Worm (Caenorhabditis elegans): ENCODE data around the gene ivns-1.
A peak's percentile ranks its signal among the peaks of the same experiment; 100 is the strongest.

Gene ivns-1

DNA sequence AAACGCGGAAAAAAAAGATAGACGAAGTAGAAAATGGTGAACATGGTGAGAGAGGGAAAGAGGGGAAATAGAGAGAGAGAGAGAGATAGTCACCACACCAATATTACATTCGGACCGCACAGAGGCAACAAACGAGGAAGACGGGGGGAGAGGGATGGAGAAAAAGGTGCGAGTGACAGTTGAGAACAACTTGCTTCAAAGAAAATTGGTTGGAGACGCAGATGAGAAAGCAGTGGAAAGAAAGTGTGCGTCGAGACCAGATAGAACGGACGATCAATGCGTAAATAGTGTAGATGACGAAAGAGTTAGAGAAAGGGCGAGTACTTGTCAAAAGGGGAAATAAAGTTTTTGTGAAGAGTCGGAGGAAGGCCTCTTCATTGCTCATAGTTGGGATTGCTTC is 36.2 kb upstream of the ivns-1 start (continued):
- TF ChIP-seq F37B4.10 (GFP tag; IDR thresholded peaks at IDR 0.05) (no peak), C06A6.2 (GFP tag; conservative IDR thresholded peaks at IDR 0.05) (no peak), ceh-27 (GFP tag; optimal IDR thresholded peaks at IDR 0.05) (peak; percentile 71), hrde-1 (tag; optimal IDR thresholded peaks at IDR 0.05; ENCODE audit: borderline replicate concordance) (no peak), lin-35 (GFP tag; optimal IDR thresholded peaks at IDR 0.05) (no peak), madf-3 (GFP tag; IDR thresholded peaks at IDR 0.05) (no peak), let-607 (tag; optimal IDR thresholded peaks at IDR 0.05) (no peak), attf-5 (GFP tag; optimal IDR thresholded peaks at IDR 0.05) (peak; percentile 41), nhr-179 (tag; optimal IDR thresholded peaks at IDR 0.05) (no peak), tbp1 (GFP tag; optimal IDR thresholded peaks at IDR 0.05) (peak; percentile 48), lin-54 (GFP tag; optimal IDR thresholded peaks at IDR 0.05) (peak; percentile 43), lir-1 (GFP tag; conservative IDR thresholded peaks at IDR 0.05) (no peak), lin-26 (GFP tag; IDR thresholded peaks at IDR 0.05) (no peak), unc-62 (GFP tag; optimal IDR thresholded peaks at IDR 0.05) (no peak), ztf-22 (GFP tag; optimal IDR thresholded peaks at IDR 0.05) (no peak), snpc-1.1 (tag; optimal IDR thresholded peaks at IDR 0.05; ENCODE audit: insufficient read depth) (no peak), ZK185.1 (tag; optimal IDR thresholded peaks at IDR 0.05; ENCODE audit: poor library complexity, severe bottlenecking) (peak; percentile 20), aptf-3 (GFP tag; IDR thresholded peaks at IDR 0.05) (no peak), mel-28 (tag; optimal IDR thresholded peaks at IDR 0.05; ENCODE audit: borderline replicate concordance) (no peak), F49E8.2 (tag; optimal IDR thresholded peaks at IDR 0.05; ENCODE audit: insufficient read depth) (no peak), rcor-1 (GFP tag; IDR thresholded peaks at IDR 0.05) (peak; percentile 39; the same call in 1 of the 2 replicates), ekl-4 (GFP tag; IDR thresholded peaks at IDR 0.05) (peak; percentile 47; the same call in 1 of the 2 replicates), B0261.1 (tag; optimal IDR thresholded peaks at IDR 0.05) (no peak), hmg-1.2 (GFP tag; IDR thresholded peaks at IDR 0.05) (peak; percentile 85; the same call in 1 of the 2 replicates), bed-1 (GFP tag; IDR thresholded peaks at IDR 0.05) (no peak), aptf-2 (GFP tag; conservative IDR thresholded peaks at IDR 0.05) (no peak), nhr-80 (tag; optimal IDR thresholded peaks at IDR 0.05) (peak; percentile 57), ceh-100 (GFP tag; IDR thresholded peaks at IDR 0.05) (0 out of 2 replicates have a peak, but pooled peaks have one; percentile 17), ceh-40 (GFP tag; IDR thresholded peaks at IDR 0.05) (no peak), nfya-2 (GFP tag; IDR thresholded peaks at IDR 0.05) (no peak), lin-40 (tag; optimal IDR thresholded peaks at IDR 0.05) (peak; percentile 85), nhr-27 (tag; optimal IDR thresholded peaks at IDR 0.05) (no peak), ets-4 (GFP tag; optimal IDR thresholded peaks at IDR 0.05) (no peak), F22D6.2 (tag; optimal IDR thresholded peaks at IDR 0.05) (peak; percentile 7), attf-6 (GFP tag; IDR thresholded peaks at IDR 0.05) (no peak), ztf-25 (GFP tag; IDR thresholded peaks at IDR 0.05) (no peak), unc-130 (GFP tag; optimal IDR thresholded peaks at IDR 0.05) (no peak), hlh-26 (GFP tag; conservative IDR thresholded peaks at IDR 0.05) (no peak), him-1 (tag; optimal IDR thresholded peaks at IDR 0.05) (no peak), Y56A3A.18 (GFP tag; IDR thresholded peaks at IDR 0.05) (0 out of 2 replicates have a peak, but pooled peaks have one; percentile 36), snpc-3.4 (tag; optimal IDR thresholded peaks at IDR 0.05) (no peak), rec-8 (tag; optimal IDR thresholded peaks at IDR 0.05) (no peak), tlf-1 (GFP tag; optimal IDR thresholded peaks at IDR 0.05) (no peak), attf-3 (GFP tag; conservative IDR thresholded peaks at IDR 0.05) (no peak), xnd-1 (tag; optimal IDR thresholded peaks at IDR 0.05) (no peak), B0035.1 (tag; optimal IDR thresholded peaks at IDR 0.05) (peak; percentile 48), gei-17 (GFP tag; optimal IDR thresholded peaks at IDR 0.05) (no peak), F10E7.11 (tag; optimal IDR thresholded peaks at IDR 0.05) (no peak)
